Worm (Caenorhabditis elegans): ENCODE measurements around the gene C06B8.7.

C06B8.7 gene

DNA sequence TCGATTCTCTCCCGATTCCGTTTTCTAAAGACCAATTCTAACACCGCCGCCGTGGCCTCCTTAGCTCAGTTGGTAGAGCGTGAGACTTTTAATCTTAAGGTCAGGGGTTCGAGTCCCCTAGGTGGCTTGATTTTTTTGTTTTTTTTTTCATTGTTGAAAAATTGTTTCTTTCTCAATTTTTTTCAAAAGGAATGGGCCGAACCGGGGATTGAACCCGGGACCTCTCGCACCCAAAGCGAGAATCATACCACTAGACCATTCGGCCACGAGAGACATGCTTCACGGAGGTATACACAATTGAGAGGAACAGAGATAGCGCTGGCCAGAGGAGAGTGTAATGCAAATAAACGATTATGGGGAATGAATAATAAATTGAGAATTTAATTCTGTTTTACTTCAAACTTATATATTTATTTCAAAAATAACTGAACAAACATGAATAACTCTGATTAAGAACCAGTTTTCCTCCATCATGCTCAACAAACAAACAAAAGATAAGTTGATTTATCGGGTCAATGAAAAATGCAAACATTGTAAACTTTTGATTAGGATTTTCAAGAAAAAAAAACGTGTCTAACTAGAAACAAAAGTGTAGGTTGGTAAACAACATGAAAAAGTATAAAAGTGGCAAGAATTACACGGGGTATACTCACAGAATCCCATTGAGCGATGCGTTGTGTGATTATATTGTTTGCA lies 33.4 kb upstream of the C06B8.7 start, which contains the start of gene pqn-71 (continued):
- TF ChIP-seq Y56A3A.18 (GFP tag; IDR thresholded peaks at IDR 0.05) (peak; percentile 97), F52B5.7 (tag; optimal IDR thresholded peaks at IDR 0.05) (peak; percentile 81), Y79H2A.3 (GFP tag; conservative IDR thresholded peaks at IDR 0.05) (0 out of 2 replicates have a peak, but pooled peaks have one; percentile 52), ceh-79 (tag; optimal IDR thresholded peaks at IDR 0.05) (peak; percentile 88), attf-6 (GFP tag; IDR thresholded peaks at IDR 0.05) (peak; percentile 90), zfh-2 (GFP tag; conservative IDR thresholded peaks at IDR 0.05) (peak; percentile 80; the same call in 1 of the 2 replicates), F57C9.4 (tag; optimal IDR thresholded peaks at IDR 0.05) (no peak), K11D2.4 (GFP tag; IDR thresholded peaks at IDR 0.05) (peak; percentile 93), F22D6.2 (tag; optimal IDR thresholded peaks at IDR 0.05) (peak; percentile 85), nfya-1 (tag; optimal IDR thresholded peaks at IDR 0.05; ENCODE audit: borderline replicate concordance, insufficient read depth) (no peak), sea-2 (GFP tag; IDR thresholded peaks at IDR 0.05) (peak; percentile 71; the same call in 1 of the 2 replicates), F49E8.2 (tag; optimal IDR thresholded peaks at IDR 0.05; ENCODE audit: insufficient read depth) (peak; percentile 56)

DNA sequence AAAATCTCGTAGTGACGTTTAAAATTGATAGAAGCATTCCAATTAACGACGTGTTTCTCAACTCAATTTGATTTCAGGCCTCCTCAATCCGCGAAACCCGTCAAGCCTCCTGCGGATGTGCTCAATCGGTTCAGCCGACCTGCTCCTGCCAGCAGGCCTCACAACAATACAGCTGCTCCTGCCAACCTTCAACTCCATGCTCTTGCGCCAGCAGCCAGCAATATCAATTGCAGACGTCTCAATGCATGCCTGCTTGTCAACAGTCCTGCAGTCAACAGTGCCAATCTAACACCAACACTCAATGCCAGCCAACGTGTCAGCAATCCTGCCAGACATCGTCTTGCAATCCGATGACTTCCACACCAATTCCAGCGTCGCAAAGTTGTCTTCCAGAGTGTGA lies 32.5 kb upstream of the C06B8.7 start:
- TF ChIP-seq zfh-2 (GFP tag; conservative IDR thresholded peaks at IDR 0.05) = peak; percentile 62
- TF ChIP-seq die-1 (tag; optimal IDR thresholded peaks at IDR 0.05) = no peak

ce11 chrV:15466719-15467118 lies 31.8 kb upstream of the C06B8.7 start:
- TF ChIP-seq nfyb-1 (GFP tag; IDR thresholded peaks at IDR 0.05) = no peak

DNA sequence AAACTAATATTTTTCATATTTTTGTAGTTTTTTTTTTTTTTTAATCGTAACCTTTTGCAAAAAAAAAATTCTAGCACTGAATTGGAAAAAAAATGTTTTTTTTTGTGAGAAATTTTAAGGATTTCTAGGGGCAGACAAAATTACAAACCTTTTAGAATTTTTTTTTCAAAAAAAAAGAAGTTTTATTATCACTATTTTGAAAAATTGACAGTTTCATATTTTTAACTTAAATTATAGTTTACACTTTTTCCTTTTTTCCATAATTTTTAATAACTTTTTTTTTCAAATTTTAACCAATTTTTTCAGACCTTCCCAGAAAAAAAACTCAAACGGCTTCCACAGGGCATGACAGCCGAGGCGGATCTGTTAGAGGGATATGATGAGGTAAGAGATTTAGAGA lies 27.5 kb upstream of the C06B8.7 start, which contains the start of gene dpf-1:
Gene dpf-1 (plus strand): TSS at position 301 of the 400 bp plus-strand sequence.
- TF ChIP-seq F57C9.4 (tag; optimal IDR thresholded peaks at IDR 0.05) (no peak), mcd-1 (GFP tag; IDR thresholded peaks at IDR 0.05) (no peak), F39B2.1 (GFP tag; IDR thresholded peaks at IDR 0.05) (no peak), K11D2.4 (GFP tag; IDR thresholded peaks at IDR 0.05) (no peak), aptf-2 (GFP tag; conservative IDR thresholded peaks at IDR 0.05) (no peak), pbrm-1 (GFP tag; IDR thresholded peaks at IDR 0.05) (no peak), lin-54 (GFP tag; optimal IDR thresholded peaks at IDR 0.05) (no peak), rcor-1 (GFP tag; IDR thresholded peaks at IDR 0.05) (no peak), tbp1 (GFP tag; optimal IDR thresholded peaks at IDR 0.05) (no peak), C06A6.2 (GFP tag; conservative IDR thresholded peaks at IDR 0.05) (no peak), tbx-9 (tag; optimal IDR thresholded peaks at IDR 0.05; ENCODE audit: borderline replicate concordance) (no peak), F37B4.10 (GFP tag; IDR thresholded peaks at IDR 0.05) (no peak)

ce11 chrV:15478597-15478996 lies 19.9 kb upstream of the C06B8.7 start, which contains the start of gene C06B8.2:
Gene C06B8.2 (minus strand): TSS chrV:15478749.
- TF ChIP-seq ztf-3 (GFP tag; optimal IDR thresholded peaks at IDR 0.05) (no peak), cebp-1 (GFP tag; IDR thresholded peaks at IDR 0.05) (peak; percentile 54; the same call in 1 of the 2 replicates), cebp-1 (tag; optimal IDR thresholded peaks at IDR 0.05) (no peak), ztf-22 (GFP tag; optimal IDR thresholded peaks at IDR 0.05) (no peak)

DNA sequence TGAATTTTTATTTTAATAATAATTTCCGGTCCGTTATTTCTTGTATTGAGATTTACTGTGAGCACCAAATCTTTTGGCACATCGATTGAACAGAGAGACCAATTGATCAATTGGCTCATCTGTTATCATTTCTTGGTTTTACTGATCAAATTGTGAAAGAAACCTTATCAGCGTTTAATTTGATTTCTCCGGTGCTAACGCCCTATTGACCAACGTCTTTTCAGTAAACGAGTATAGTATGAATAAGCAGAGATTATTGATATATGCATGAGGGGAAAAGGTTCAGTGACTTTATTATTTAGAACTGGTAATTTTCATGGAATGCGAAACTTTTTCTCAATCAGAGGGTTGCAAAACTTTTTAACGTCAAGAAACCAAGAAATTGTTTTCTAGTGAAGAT lies 19.4 kb upstream of the C06B8.7 start:
- no peak for TF ChIP-seq nfya-2 (GFP tag; IDR thresholded peaks at IDR 0.05)
- TF ChIP-seq F55B11.4 (tag; optimal IDR thresholded peaks at IDR 0.05; ENCODE audit: borderline replicate concordance, insufficient read depth) = no peak
- no peak for TF ChIP-seq ztf-22 (GFP tag; optimal IDR thresholded peaks at IDR 0.05)
- TF ChIP-seq egrh-3 (GFP tag; IDR thresholded peaks at IDR 0.05) = no peak
- TF ChIP-seq dpff-1 (tag; optimal IDR thresholded peaks at IDR 0.05) = no peak
- no peak for TF ChIP-seq die-1 (tag; optimal IDR thresholded peaks at IDR 0.05)
